Fruit fly (Drosophila melanogaster) whole organism, prepupa: ENCODE measurements around the gene CG17344.

Experiments
- Blimp-1 ChIP-seq: fragments of 200-800 bp; sonication (Bioruptor generic); optimal IDR thresholded peaks from 3 replicates; lab custom pipeline; 2017; ENCODE audit warnings: missing biosample characterization, missing genetic modification characterization, mild to moderate bottlenecking, moderate library complexity, missing genetic modification reagents
- CG10631 ChIP-seq: fragments of 200-800 bp; sonication (Bioruptor generic); optimal IDR thresholded peaks from 2 replicates; lab custom pipeline; 2016; ENCODE audit warnings: missing biosample characterization, missing genetic modification characterization
- CG10669 ChIP-seq: fragments of 200-800 bp; sonication (Bioruptor generic); optimal IDR thresholded peaks from 3 replicates; lab custom pipeline; 2018; ENCODE audit warnings: missing biosample characterization, mild to moderate bottlenecking, missing genetic modification characterization, moderate library complexity
- CG11294 ChIP-seq: fragments of 200-800 bp; sonication (Bioruptor generic); IDR thresholded peaks from 2 replicates; pipeline ENCODE4 v1.3.6; 2022; ENCODE audit warnings: missing biosample characterization, missing genetic modification characterization
- CG11762 ChIP-seq: fragments of 200-800 bp; sonication (Bioruptor generic); optimal IDR thresholded peaks from 3 replicates; lab custom pipeline; 2016; ENCODE audit warnings: missing biosample characterization, missing genetic modification characterization; ENCODE audit not compliant: insufficient read depth
- CG15336 ChIP-seq: fragments of 200-800 bp; sonication (Bioruptor generic); IDR thresholded peaks from 2 replicates; pipeline ENCODE4 v1.3.6; 2022; ENCODE audit warnings: missing biosample characterization, missing genetic modification characterization
- CG3032 ChIP-seq: fragments of 200-800 bp; optimal IDR thresholded peaks from 2 replicates; lab custom pipeline; 2019; ENCODE audit warnings: missing biosample characterization, mild to moderate bottlenecking, missing genetic modification characterization, moderate library complexity
- CG31627 ChIP-seq: fragments of 200-800 bp; sonication (Bioruptor generic); optimal IDR thresholded peaks from 3 replicates; lab custom pipeline; 2016; ENCODE audit warnings: missing biosample characterization, missing genetic modification characterization
- CG32006 ChIP-seq: fragments of 200-800 bp; sonication (Bioruptor generic); optimal IDR thresholded peaks from 3 replicates; lab custom pipeline; 2017; ENCODE audit warnings: missing biosample characterization, mild to moderate bottlenecking, missing genetic modification characterization
- CG34406 ChIP-seq: fragments of 200-800 bp; sonication (Bioruptor generic); optimal IDR thresholded peaks from 3 replicates; lab custom pipeline; 2016; ENCODE audit warnings: missing biosample characterization, missing genetic modification characterization
- CG3919 ChIP-seq: fragments of 200-800 bp; sonication (Bioruptor generic); optimal IDR thresholded peaks from 3 replicates; lab custom pipeline; 2016; ENCODE audit warnings: missing biosample characterization, missing genetic modification characterization
- CG4318 ChIP-seq: fragments of 200-800 bp; sonication (Bioruptor generic); optimal IDR thresholded peaks from 3 replicates; lab custom pipeline; 2017; ENCODE audit warnings: missing biosample characterization, mild to moderate bottlenecking, missing genetic modification characterization
- CG6163 ChIP-seq: fragments of 200-800 bp; sonication (Bioruptor generic); IDR thresholded peaks from 3 replicates; pipeline ENCODE4 v1.3.6; 2022; ENCODE audit warnings: missing biosample characterization, missing genetic modification characterization
- CG6276 ChIP-seq: fragments of 200-800 bp; sonication (Bioruptor generic); optimal IDR thresholded peaks from 2 replicates; lab custom pipeline; 2017; ENCODE audit warnings: missing biosample characterization, mild to moderate bottlenecking, missing genetic modification characterization
- CG6792 ChIP-seq: fragments of 200-800 bp; sonication (Bioruptor generic); optimal IDR thresholded peaks from 3 replicates; lab custom pipeline; 2016; ENCODE audit warnings: missing biosample characterization, missing genetic modification characterization
- CG6808 ChIP-seq: fragments of 200-800 bp; sonication (Bioruptor generic); optimal IDR thresholded peaks from 3 replicates; lab custom pipeline; 2017; ENCODE audit warnings: missing biosample characterization, missing genetic modification characterization, mild to moderate bottlenecking, moderate library complexity, missing genetic modification reagents
- CG8119 ChIP-seq: fragments of 200-800 bp; sonication (Bioruptor generic); IDR thresholded peaks from 3 replicates; pipeline ENCODE4 v1.3.6; 2022; ENCODE audit warnings: missing biosample characterization, missing genetic modification characterization
- CG8632 ChIP-seq: fragments of 200-800 bp; sonication (Bioruptor generic); optimal IDR thresholded peaks from 3 replicates; lab custom pipeline; 2016; ENCODE audit warnings: missing biosample characterization, missing genetic modification characterization
- CG9139 ChIP-seq: fragments of 200-800 bp; sonication (Bioruptor generic); optimal IDR thresholded peaks from 3 replicates; lab custom pipeline; 2017; ENCODE audit warnings: missing biosample characterization, mild to moderate bottlenecking, missing genetic modification characterization
- Eip75B ChIP-seq: fragments of 200-800 bp; sonication (Bioruptor generic); optimal IDR thresholded peaks from 3 replicates; lab custom pipeline; 2016; ENCODE audit warnings: missing biosample characterization, missing genetic modification characterization
- Eip78C ChIP-seq: fragments of 200-800 bp; sonication (Bioruptor generic); peaks from one replicate; lab custom pipeline; 2016; ENCODE audit warnings: missing biosample characterization, missing genetic modification characterization
- Ets21C ChIP-seq: fragments of 200-800 bp; sonication (Bioruptor generic); optimal IDR thresholded peaks from 3 replicates; lab custom pipeline; 2016; ENCODE audit warnings: missing biosample characterization, missing genetic modification characterization
- Ets96B ChIP-seq: fragments of 200-800 bp; optimal IDR thresholded peaks from 2 replicates; lab custom pipeline; 2019; ENCODE audit warnings: missing biosample characterization, mild to moderate bottlenecking, missing genetic modification characterization, moderate library complexity
- Gug ChIP-seq: fragments of 200-800 bp; sonication (Bioruptor generic); IDR thresholded peaks from 2 replicates; pipeline ENCODE4 v1.3.6; 2022; ENCODE audit warnings: missing biosample characterization, missing genetic modification characterization
- Hr38 ChIP-seq: sonication (Bioruptor generic); optimal IDR thresholded peaks from 2 replicates; lab custom pipeline; 2016; ENCODE audit warnings: missing biosample characterization, missing genetic modification characterization
- Hr39 ChIP-seq: fragments of 200-800 bp; sonication (Bioruptor generic); optimal IDR thresholded peaks from 2 replicates; lab custom pipeline; 2016; ENCODE audit warnings: missing biosample characterization, missing genetic modification characterization
- Hr4 ChIP-seq: fragments of 200-800 bp; sonication (Bioruptor generic); optimal IDR thresholded peaks from 3 replicates; lab custom pipeline; 2016; ENCODE audit warnings: missing biosample characterization, missing genetic modification characterization
- Lpt ChIP-seq: fragments of 200-800 bp; sonication (Bioruptor generic); optimal IDR thresholded peaks from 3 replicates; lab custom pipeline; 2016; ENCODE audit warnings: missing biosample characterization, missing genetic modification characterization
- Met ChIP-seq: fragments of 200-800 bp; sonication (Bioruptor generic); optimal IDR thresholded peaks from 3 replicates; lab custom pipeline; 2016; ENCODE audit warnings: missing biosample characterization, missing genetic modification characterization
- OdsH ChIP-seq: fragments of 200-800 bp; sonication (Bioruptor generic); optimal IDR thresholded peaks from 3 replicates; lab custom pipeline; 2016; ENCODE audit warnings: missing biosample characterization, missing genetic modification characterization
- Smox ChIP-seq: fragments of 200-800 bp; sonication (Bioruptor generic); optimal IDR thresholded peaks from 3 replicates; lab custom pipeline; 2016; ENCODE audit warnings: missing biosample characterization, missing genetic modification characterization
- Sox102F ChIP-seq: fragments of 200-800 bp; sonication (Bioruptor generic); optimal IDR thresholded peaks from 2 replicates; lab custom pipeline; 2016; ENCODE audit warnings: missing biosample characterization, mild to moderate bottlenecking, missing genetic modification characterization
- Sox14 ChIP-seq: fragments of 200-800 bp; sonication (Bioruptor generic); optimal IDR thresholded peaks from 3 replicates; lab custom pipeline; 2016; ENCODE audit warnings: missing biosample characterization, missing genetic modification characterization
- Sox15 ChIP-seq: fragments of 200-800 bp; sonication (Bioruptor generic); optimal IDR thresholded peaks from 3 replicates; lab custom pipeline; 2016; ENCODE audit warnings: missing biosample characterization, missing genetic modification characterization
- cyc ChIP-seq: fragments of 200-800 bp; sonication (Bioruptor generic); optimal IDR thresholded peaks from 3 replicates; lab custom pipeline; 2016; ENCODE audit warnings: missing biosample characterization, missing genetic modification characterization
- dsx ChIP-seq: fragments of 200-800 bp; optimal IDR thresholded peaks from 3 replicates; lab custom pipeline; 2019; ENCODE audit warnings: missing biosample characterization, mild to moderate bottlenecking, missing genetic modification characterization, moderate library complexity; ENCODE audit not compliant: poor library complexity, severe bottlenecking
- eg ChIP-seq: fragments of 200-800 bp; sonication (Bioruptor generic); IDR thresholded peaks from 3 replicates; pipeline ENCODE4 v1.3.6; 2022; ENCODE audit warnings: missing biosample characterization, missing genetic modification characterization
- pdm3 ChIP-seq: fragments of 200-800 bp; sonication (Bioruptor generic); optimal IDR thresholded peaks from 3 replicates; lab custom pipeline; 2016; ENCODE audit warnings: missing biosample characterization, missing genetic modification characterization
- spab ChIP-seq: fragments of 200-800 bp; sonication (Bioruptor generic); optimal IDR thresholded peaks from 2 replicates; lab custom pipeline; 2017; ENCODE audit warnings: missing biosample characterization, mild to moderate bottlenecking, missing genetic modification characterization, missing genetic modification reagents
- ss ChIP-seq, 2 experiments: fragments of 200-800 bp; sonication (Bioruptor generic); optimal IDR thresholded peaks; 2 replicates in 1 of 2; 3 replicates in 1 of 2; lab custom pipeline; 2017 to 2018; ENCODE audit warnings: mild to moderate bottlenecking in 2 of 2, missing biosample characterization in 2 of 2, missing genetic modification characterization in 2 of 2, moderate library complexity in 1 of 2
- svp ChIP-seq: fragments of 200-800 bp; sonication (Bioruptor generic); peaks from one replicate; lab custom pipeline; 2016; ENCODE audit warnings: missing biosample characterization, missing genetic modification characterization
- vri ChIP-seq: fragments of 200-800 bp; sonication (Bioruptor generic); optimal IDR thresholded peaks from 3 replicates; lab custom pipeline; 2016; ENCODE audit warnings: missing biosample characterization, mild to moderate bottlenecking, missing genetic modification characterization

CG17344 gene

dm6 chr2L:19142176-19142870 is 40.5 kb downstream of the CG17344 start (continued):
- peak; percentile 34 for TF ChIP-seq CG3919 (GFP tag; lab: Kevin White, UChicago)
- peak; percentile 71 for TF ChIP-seq CG10631 (GFP tag; lab: Kevin White, UChicago)
- peak; percentile 72 for TF ChIP-seq Sox14 (GFP tag; lab: Kevin White, UChicago)
- TF ChIP-seq svp (GFP tag; lab: Kevin White, UChicago), result peak; percentile 84
- no peak for TF ChIP-seq CG9139 (GFP tag; lab: Kevin White, UChicago)
- TF ChIP-seq Blimp-1 (GFP tag; lab: Kevin White, UChicago), result no peak
- TF ChIP-seq CG11762 (GFP tag; lab: Kevin White, UChicago), result peak; percentile 41
- TF ChIP-seq CG31627 (GFP tag; lab: Kevin White, UChicago), result peak; percentile 65
- TF ChIP-seq CG34406 (GFP tag; lab: Kevin White, UChicago), result peak; percentile 58
- TF ChIP-seq vri (GFP tag; lab: Kevin White, UChicago), result peak; percentile 20
- TF ChIP-seq Ets96B (tag; lab: Kevin White, UChicago), result peak; percentile 73
- peak; percentile 55 for TF ChIP-seq CG32006
- TF ChIP-seq Sox102F (GFP tag; lab: Kevin White, UChicago), result peak; percentile 74
- no peak for TF ChIP-seq ss (GFP tag; optimal IDR thresholded peaks at IDR 0.05; lab: Kevin White, UChicago)
- TF ChIP-seq Ets21C (GFP tag; lab: Kevin White, UChicago), result peak; percentile 57
- no peak for TF ChIP-seq CG4318 (GFP tag; lab: Kevin White, UChicago)

dm6 chr2L:19144115-19144514 is 42.3 kb downstream of the CG17344 start:
- TF ChIP-seq Hr39, result no peak
- no peak for TF ChIP-seq Ets21C (GFP tag; lab: Kevin White, UChicago)
- TF ChIP-seq vri (GFP tag; lab: Kevin White, UChicago), result no peak
- TF ChIP-seq Lpt, result peak; percentile 29
- TF ChIP-seq CG6163 (GFP tag; lab: Robert Waterston, UW), result peak; percentile 74
- peak; percentile 52 for TF ChIP-seq spab (GFP tag; lab: Kevin White, UChicago)
- no peak for TF ChIP-seq CG8632 (GFP tag; lab: Kevin White, UChicago)
- peak; percentile 69 for TF ChIP-seq CG6808 (GFP tag; lab: Kevin White, UChicago)
- TF ChIP-seq ss (GFP tag; optimal IDR thresholded peaks at IDR 0.05; lab: Kevin White, UChicago), result peak; percentile 66 to 82
- TF ChIP-seq Hr4, result no peak
- TF ChIP-seq Eip75B, result no peak
- TF ChIP-seq dsx (GFP tag; lab: Kevin White, UChicago), result peak; percentile 30
- TF ChIP-seq CG3032 (tag; lab: Kevin White, UChicago), result peak; percentile 36
- TF ChIP-seq CG15336 (GFP tag; lab: Robert Waterston, UW), result no peak
- TF ChIP-seq eg (GFP tag; lab: Robert Waterston, UW), result peak; percentile 57; the same call in 2 of the 3 replicates
- no peak for TF ChIP-seq pdm3
- TF ChIP-seq Hr38 (GFP tag; lab: Kevin White, UChicago), result no peak
- TF ChIP-seq Eip78C (GFP tag; lab: Kevin White, UChicago), result no peak
- no peak for TF ChIP-seq CG6276 (GFP tag; lab: Kevin White, UChicago)
- no peak for TF ChIP-seq CG8119
- TF ChIP-seq cyc (GFP tag; lab: Kevin White, UChicago), result no peak
- peak; percentile 67 for TF ChIP-seq CG9139 (GFP tag; lab: Kevin White, UChicago)
- no peak for TF ChIP-seq Gug (GFP tag; lab: Robert Waterston, UW)
- TF ChIP-seq Sox15 (GFP tag; lab: Kevin White, UChicago), result no peak
- no peak for TF ChIP-seq Smox
- TF ChIP-seq CG6792, result no peak

- TF ChIP-seq svp (GFP tag; lab: Kevin White, UChicago) (peak; percentile 58), OdsH (no peak), ss (GFP tag; optimal IDR thresholded peaks at IDR 0.05; lab: Kevin White, UChicago) (peak in 1 of 2 experiments; percentile 24), CG11294 (GFP tag; lab: Robert Waterston, UW) (no peak), CG9139 (GFP tag; lab: Kevin White, UChicago) (peak; percentile 31), CG10669 (GFP tag; lab: Kevin White, UChicago) (no peak), Eip78C (GFP tag; lab: Kevin White, UChicago) (peak; percentile 63), Met (GFP tag; lab: Kevin White, UChicago) (peak; percentile 7)
Measured at dm6 chr2L:19146047-19146446, 44.2 kb downstream of the CG17344 start.
